Worm (Caenorhabditis elegans) whole organism, late embryonic: ENCODE results near the gene Y32G9B.1.

Source experiments
- C08G9.2 ChIP-seq: sonication (generic microtip); optimal IDR thresholded peaks from 2 replicates; lab custom pipeline; 2016; ENCODE audit warnings: mild to moderate bottlenecking, missing genetic modification characterization, moderate library complexity, missing compliant biosample characterization
- F13H6.1 ChIP-seq: sonication (generic microtip); optimal IDR thresholded peaks from 2 replicates; lab custom pipeline; 2016; ENCODE audit warnings: missing genetic modification characterization, missing compliant biosample characterization
- K02D7.2 ChIP-seq: sonication (generic microtip); optimal IDR thresholded peaks from 2 replicates; lab custom pipeline; 2017; ENCODE audit warnings: mild to moderate bottlenecking, missing genetic modification characterization, missing compliant biosample characterization
- K09A11.1 ChIP-seq: sonication (generic microtip); optimal IDR thresholded peaks from 2 replicates; lab custom pipeline; 2017; ENCODE audit warnings: antibody characterized with exemption, mild to moderate bottlenecking, missing genetic modification characterization, missing compliant biosample characterization; ENCODE audit not compliant: insufficient read depth
- Y22D7AL.16 ChIP-seq: sonication (generic microtip); optimal IDR thresholded peaks from 2 replicates; lab custom pipeline; 2016; ENCODE audit warnings: missing genetic modification characterization, missing compliant biosample characterization
- ahr-1 ChIP-seq: sonication (generic microtip); optimal IDR thresholded peaks from 2 replicates; lab custom pipeline; 2016; ENCODE audit warnings: missing genetic modification characterization, missing compliant biosample characterization
- ama-1 ChIP-seq: fragments of 150-350 bp; optimal IDR thresholded peaks from 2 replicates; lab custom pipeline; 2014
- ceh-18 ChIP-seq: sonication (generic microtip); optimal IDR thresholded peaks from 2 replicates; lab custom pipeline; 2016; ENCODE audit warnings: missing genetic modification characterization, missing compliant biosample characterization
- ceh-19 ChIP-seq: fragments of 200-800 bp; sonication (Bioruptor generic); optimal IDR thresholded peaks from 2 replicates; lab custom pipeline; 2018; ENCODE audit warnings: mild to moderate bottlenecking, missing genetic modification characterization, missing compliant biosample characterization
- ceh-2 ChIP-seq: sonication (generic microtip); optimal IDR thresholded peaks from 2 replicates; lab custom pipeline; 2016; ENCODE audit warnings: missing genotype, missing genetic modification characterization, missing compliant biosample characterization
- ceh-22 ChIP-seq: sonication (generic microtip); optimal IDR thresholded peaks from 2 replicates; lab custom pipeline; 2017; ENCODE audit warnings: missing biosample characterization, missing genetic modification characterization
- ceh-24 ChIP-seq: sonication (generic microtip); optimal IDR thresholded peaks from 2 replicates; lab custom pipeline; 2016; ENCODE audit warnings: mild to moderate bottlenecking, missing genetic modification characterization, missing compliant biosample characterization
- ceh-34 ChIP-seq: sonication (generic microtip); optimal IDR thresholded peaks from 2 replicates; lab custom pipeline; 2016; ENCODE audit warnings: mild to moderate bottlenecking, missing genetic modification characterization, missing compliant biosample characterization
- ceh-45 ChIP-seq: fragments of 200-800 bp; sonication (Bioruptor generic); IDR thresholded peaks from 2 replicates; pipeline ENCODE4 v1.3.6; 2022; ENCODE audit warnings: missing genetic modification reagents, missing genetic modification characterization, missing compliant biosample characterization
- ceh-6 ChIP-seq: fragments of 200-800 bp; sonication (Bioruptor generic); optimal IDR thresholded peaks from 2 replicates; lab custom pipeline; 2018; ENCODE audit warnings: mild to moderate bottlenecking, missing genetic modification characterization, missing compliant biosample characterization
- ceh-9 ChIP-seq: sonication (generic microtip); optimal IDR thresholded peaks from 2 replicates; lab custom pipeline; 2016; ENCODE audit warnings: mild to moderate bottlenecking, missing genetic modification characterization, inconsistent platforms, missing compliant biosample characterization
- che-1 ChIP-seq: sonication (generic microtip); optimal IDR thresholded peaks from 2 replicates; lab custom pipeline; 2016; ENCODE audit warnings: mild to moderate bottlenecking, missing genetic modification characterization, missing compliant biosample characterization
- dmd-4 ChIP-seq: sonication (generic microtip); optimal IDR thresholded peaks from 2 replicates; lab custom pipeline; 2016; ENCODE audit warnings: borderline replicate concordance, missing genetic modification characterization, missing compliant biosample characterization
- elt-2 ChIP-seq: sonication (generic microtip); optimal IDR thresholded peaks from 2 replicates; lab custom pipeline; 2016; ENCODE audit warnings: missing genetic modification reagents, missing genetic modification characterization, missing compliant biosample characterization
- fax-1 ChIP-seq: sonication (generic microtip); optimal IDR thresholded peaks from 2 replicates; lab custom pipeline; 2016; ENCODE audit warnings: missing genotype, missing genetic modification characterization, missing compliant biosample characterization
- fkh-10 ChIP-seq: fragments of 150-350 bp; optimal IDR thresholded peaks from 2 replicates; lab custom pipeline; 2014; ENCODE audit warnings: missing biosample characterization, missing genetic modification reagents, missing genetic modification characterization
- gmeb-2 ChIP-seq: sonication (generic microtip); optimal IDR thresholded peaks from 2 replicates; lab custom pipeline; 2016; ENCODE audit warnings: missing genetic modification characterization, inconsistent platforms, missing compliant biosample characterization
- hlh-13 ChIP-seq: fragments of 200-800 bp; sonication (Bioruptor generic); optimal IDR thresholded peaks from 2 replicates; lab custom pipeline; 2018; ENCODE audit warnings: mild to moderate bottlenecking, missing genetic modification characterization, missing compliant biosample characterization
- hlh-6 ChIP-seq: sonication (generic microtip); optimal IDR thresholded peaks from 2 replicates; lab custom pipeline; 2016; ENCODE audit warnings: missing genotype, missing genetic modification characterization, missing compliant biosample characterization
- hlh-8 ChIP-seq: sonication (generic microtip); optimal IDR thresholded peaks from 2 replicates; lab custom pipeline; 2016; ENCODE audit warnings: missing genotype, missing genetic modification characterization, missing compliant biosample characterization
- lim-6 ChIP-seq: sonication (generic microtip); optimal IDR thresholded peaks from 2 replicates; lab custom pipeline; 2016; ENCODE audit warnings: missing genetic modification characterization, missing compliant biosample characterization
- madf-2 ChIP-seq: sonication (generic microtip); optimal IDR thresholded peaks from 2 replicates; lab custom pipeline; 2017; ENCODE audit warnings: missing genetic modification characterization, missing compliant biosample characterization
- mec-3 ChIP-seq: sonication (generic microtip); optimal IDR thresholded peaks from 2 replicates; lab custom pipeline; 2016; ENCODE audit warnings: borderline replicate concordance, missing genetic modification characterization, missing compliant biosample characterization
- nhr-11 ChIP-seq: fragments of 150-350 bp; optimal IDR thresholded peaks from 2 replicates; lab custom pipeline; 2014; ENCODE audit warnings: missing biosample characterization, missing genetic modification characterization
- nhr-232 ChIP-seq: sonication (generic microtip); optimal IDR thresholded peaks from 2 replicates; lab custom pipeline; 2016; ENCODE audit warnings: missing genetic modification characterization, missing compliant biosample characterization
- npax-4 ChIP-seq: sonication (generic microtip); optimal IDR thresholded peaks from 2 replicates; lab custom pipeline; 2016; ENCODE audit warnings: missing genetic modification characterization, missing compliant biosample characterization
- odd-2 ChIP-seq: sonication (generic microtip); optimal IDR thresholded peaks from 2 replicates; lab custom pipeline; 2017; ENCODE audit warnings: antibody characterized with exemption, mild to moderate bottlenecking, missing genetic modification characterization, missing compliant biosample characterization
- pag-3 ChIP-seq: sonication (generic microtip); optimal IDR thresholded peaks from 2 replicates; lab custom pipeline; 2016; ENCODE audit warnings: missing compliant biosample characterization, missing genetic modification characterization, borderline replicate concordance
- pat-9 ChIP-seq: fragments of 200-800 bp; sonication (Bioruptor generic); optimal IDR thresholded peaks from 2 replicates; lab custom pipeline; 2018; ENCODE audit warnings: mild to moderate bottlenecking, missing genetic modification characterization, moderate library complexity, missing compliant biosample characterization
- pax-1 ChIP-seq: fragments of 150-350 bp; optimal IDR thresholded peaks from 2 replicates; lab custom pipeline; 2014; ENCODE audit warnings: missing biosample characterization, missing genetic modification characterization
- pha-4 ChIP-seq: fragments of 150-350 bp; optimal IDR thresholded peaks from 2 replicates; lab custom pipeline; 2018; ENCODE audit warnings: missing biosample characterization, missing genetic modification reagents, missing genetic modification characterization
- pqm-1 ChIP-seq: sonication (generic microtip); optimal IDR thresholded peaks from 2 replicates; lab custom pipeline; 2016; ENCODE audit warnings: missing genetic modification characterization, missing compliant biosample characterization
- pros-1 ChIP-seq: fragments of 150-350 bp; optimal IDR thresholded peaks from 2 replicates; lab custom pipeline; 2014; ENCODE audit warnings: missing biosample characterization, missing genetic modification reagents, missing genetic modification characterization
- ref-2 ChIP-seq: sonication (generic microtip); optimal IDR thresholded peaks from 2 replicates; lab custom pipeline; 2016; ENCODE audit warnings: missing genetic modification characterization, missing compliant biosample characterization
- sdc-2 ChIP-seq: sonication (generic microtip); optimal IDR thresholded peaks from 2 replicates; lab custom pipeline; 2016; ENCODE audit warnings: missing genotype, missing genetic modification characterization, missing compliant biosample characterization
- sox-2 ChIP-seq: fragments of 200-800 bp; sonication (Bioruptor generic); IDR thresholded peaks from 2 replicates; pipeline ENCODE4 v1.3.6; 2022; ENCODE audit warnings: missing genetic modification reagents, missing genetic modification characterization, missing compliant biosample characterization
- sox-4 ChIP-seq: sonication (generic microtip); optimal IDR thresholded peaks from 2 replicates; lab custom pipeline; 2017; ENCODE audit warnings: mild to moderate bottlenecking, missing genetic modification characterization, inconsistent platforms, missing compliant biosample characterization
- syd-9 ChIP-seq: sonication (generic microtip); optimal IDR thresholded peaks from 2 replicates; lab custom pipeline; 2016; ENCODE audit warnings: mild to moderate bottlenecking, missing genetic modification characterization, moderate library complexity, missing compliant biosample characterization
- tbx-7 ChIP-seq: sonication (generic microtip); optimal IDR thresholded peaks from 2 replicates; lab custom pipeline; 2016; ENCODE audit warnings: missing genotype, missing genetic modification characterization, missing compliant biosample characterization
- ttx-3 ChIP-seq: sonication (generic microtip); optimal IDR thresholded peaks from 2 replicates; lab custom pipeline; 2016; ENCODE audit warnings: missing genetic modification reagents, missing genetic modification characterization, missing compliant biosample characterization
- unc-42 ChIP-seq: sonication (generic microtip); optimal IDR thresholded peaks from 2 replicates; lab custom pipeline; 2016; ENCODE audit warnings: missing genotype, missing genetic modification characterization, missing compliant biosample characterization
- unc-55 ChIP-seq: sonication (generic microtip); optimal IDR thresholded peaks from 2 replicates; lab custom pipeline; 2017; ENCODE audit warnings: missing biosample characterization, missing genetic modification reagents, missing genetic modification characterization
- unc-86 ChIP-seq: sonication (generic microtip); optimal IDR thresholded peaks from 2 replicates; lab custom pipeline; 2016; ENCODE audit warnings: missing genetic modification characterization, missing compliant biosample characterization

Y32G9B.1 gene

DNA sequence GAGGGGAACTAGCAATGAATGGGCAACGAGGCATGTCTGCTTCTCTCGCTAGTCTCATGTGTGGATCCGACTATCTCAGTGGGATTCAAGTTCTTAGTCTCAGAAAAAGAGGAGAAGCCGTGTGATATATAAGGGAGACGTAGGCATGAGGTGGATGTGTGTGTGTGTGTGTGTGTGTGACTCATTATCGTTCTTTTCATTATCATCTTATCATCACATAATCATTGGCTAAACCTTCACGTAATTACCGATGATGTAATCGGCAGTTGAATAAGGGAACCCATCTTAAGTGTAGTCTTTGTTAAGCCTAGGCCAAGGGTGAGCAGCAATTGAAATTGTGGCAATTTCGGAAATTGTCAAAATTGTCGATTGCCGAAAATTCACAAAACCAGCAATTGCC, at the start of gene Y32G9B.1:
TSS of gene Y32G9B.1 (minus strand) at position 101 of the 400 bp plus-strand sequence.
- peak; percentile 29 for TF ChIP-seq elt-2 (tag; lab: Kevin White, UChicago)
- no peak for TF ChIP-seq nhr-232 (tag; lab: Kevin White, UChicago)

DNA sequence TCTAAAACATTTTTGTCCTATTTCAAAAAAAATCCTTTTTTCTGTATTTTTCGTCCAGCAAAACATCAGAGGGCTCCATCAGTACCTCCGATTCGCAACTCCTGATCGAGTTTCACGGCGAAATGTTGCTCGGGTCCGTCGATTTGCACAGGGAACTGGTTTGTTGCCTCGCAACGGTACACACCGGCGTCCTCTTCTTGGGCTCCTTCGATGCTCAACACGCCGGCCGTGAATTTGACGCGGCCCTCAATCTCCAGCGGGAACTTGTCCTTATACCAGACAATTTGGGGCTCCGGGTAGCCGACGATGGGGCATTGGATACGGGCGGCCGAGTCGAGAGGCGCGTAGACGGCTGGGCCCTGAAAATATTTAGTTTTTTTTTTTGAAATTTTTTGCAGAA, 48.2 kb upstream of the Y32G9B.1 start:
- TF ChIP-seq K02D7.2 (tag; lab: Kevin White, UChicago) (no peak), sox-4 (no peak), K09A11.1 (tag; lab: Kevin White, UChicago) (no peak), pros-1 (tag; lab: Kevin White, UChicago) (no peak), syd-9 (tag; lab: Kevin White, UChicago) (no peak), gmeb-2 (tag; lab: Kevin White, UChicago) (no peak), sdc-2 (no peak), ref-2 (tag; lab: Kevin White, UChicago) (no peak), unc-42 (no peak), ceh-18 (tag; lab: Kevin White, UChicago) (no peak), ceh-24 (tag; lab: Kevin White, UChicago) (no peak)
- TF ChIP-seq, all 69 proteins: peak for 0

DNA sequence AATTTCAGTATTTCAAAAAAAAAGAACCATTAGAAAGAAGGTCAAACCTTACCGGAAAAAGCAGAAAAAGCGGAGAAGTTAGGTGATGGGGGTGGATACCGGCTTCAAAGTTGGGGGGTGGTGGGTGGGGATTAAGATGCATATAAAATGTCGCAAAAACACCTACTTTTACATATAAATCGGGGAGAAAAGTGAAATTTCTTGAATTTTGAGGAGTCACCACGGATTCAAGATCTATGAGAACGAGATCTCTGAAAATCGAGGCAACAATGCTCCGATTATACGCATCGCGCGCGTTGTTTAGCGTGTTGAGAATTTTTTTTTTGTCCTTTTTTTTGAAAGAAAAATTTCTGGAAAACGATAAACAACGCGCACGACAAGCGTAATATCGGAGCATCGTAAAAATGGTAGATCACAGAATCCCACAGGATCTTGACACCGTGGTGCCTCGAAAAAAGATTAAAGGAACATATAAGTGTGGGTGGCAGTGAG, 45.7 kb upstream of the Y32G9B.1 start:
- TF ChIP-seq hlh-13 (GFP tag; lab: Kevin White, UChicago), result no peak
- no peak for TF ChIP-seq pha-4 (tag; lab: Kevin White, UChicago)
- peak; percentile 30 for TF ChIP-seq pat-9 (tag; lab: Kevin White, UChicago)
- peak; percentile 11 for TF ChIP-seq ahr-1
- no peak for TF ChIP-seq pqm-1 (tag; lab: Kevin White, UChicago)
- TF ChIP-seq unc-42, result no peak
- no peak for TF ChIP-seq che-1 (tag; lab: Kevin White, UChicago)
- no peak for TF ChIP-seq nhr-232 (tag; lab: Kevin White, UChicago)
- no peak for TF ChIP-seq ceh-18 (tag; lab: Kevin White, UChicago)
- no peak for TF ChIP-seq ceh-22 (tag; lab: Kevin White, UChicago)
- TF ChIP-seq lim-6 (tag; lab: Kevin White, UChicago), result peak; percentile 4
- TF ChIP-seq mec-3 (tag; lab: Kevin White, UChicago), result no peak
- TF ChIP-seq sdc-2, result no peak
- TF ChIP-seq ceh-19 (GFP tag; lab: Kevin White, UChicago), result no peak
- peak; percentile 20 for TF ChIP-seq dmd-4
- no peak for TF ChIP-seq ceh-34 (tag; lab: Kevin White, UChicago)
- no peak for TF ChIP-seq hlh-6 (tag; lab: Kevin White, UChicago)
- peak; percentile 24 for TF ChIP-seq ceh-2
- TF ChIP-seq syd-9 (tag; lab: Kevin White, UChicago), result no peak
- TF ChIP-seq nhr-11 (tag; lab: Kevin White, UChicago), result no peak
- no peak for TF ChIP-seq odd-2 (tag; lab: Kevin White, UChicago)
- no peak for TF ChIP-seq fkh-10 (GFP tag; lab: Kevin White, UChicago)
- TF ChIP-seq F13H6.1 (tag; lab: Kevin White, UChicago), result peak; percentile 21
- peak; percentile 9 for TF ChIP-seq fax-1
- TF ChIP-seq ceh-9, result no peak
- TF ChIP-seq madf-2, result peak; percentile 1
- no peak for TF ChIP-seq pag-3 (tag; lab: Kevin White, UChicago)
- no peak for TF ChIP-seq ttx-3 (tag; lab: Kevin White, UChicago)
- no peak for TF ChIP-seq pros-1 (tag; lab: Kevin White, UChicago)
- TF ChIP-seq npax-4 (tag; lab: Kevin White, UChicago), result no peak
- no peak for TF ChIP-seq ceh-6 (GFP tag; lab: Kevin White, UChicago)
- TF ChIP-seq ceh-45 (GFP tag; lab: Robert Waterston, UW), result no peak
- TF ChIP-seq unc-55 (GFP tag; lab: Kevin White, UChicago), result no peak
- TF ChIP-seq tbx-7, result peak; percentile 14
- no peak for TF ChIP-seq Y22D7AL.16 (tag; lab: Kevin White, UChicago)
- TF ChIP-seq elt-2 (tag; lab: Kevin White, UChicago), result peak; percentile 71
- peak; percentile 54 for TF ChIP-seq C08G9.2 (tag; lab: Kevin White, UChicago)
- TF ChIP-seq hlh-8 (tag; lab: Kevin White, UChicago), result no peak
- peak; percentile 24 for TF ChIP-seq K02D7.2 (tag; lab: Kevin White, UChicago)
- TF ChIP-seq sox-2, result no peak
- peak; percentile 77 for TF ChIP-seq ama-1 (lab: Kevin White, UChicago)
- no peak for TF ChIP-seq unc-86 (tag; lab: Kevin White, UChicago)
- TF ChIP-seq ref-2 (tag; lab: Kevin White, UChicago), result peak; percentile 46
- no peak for TF ChIP-seq pax-1 (tag; lab: Kevin White, UChicago)
